Worm (Caenorhabditis elegans) whole organism, L2 larva: Measurements from ENCODE around the gene R13A5.15.

Source experiments
- ama-1 ChIP-seq: fragments of 150-350 bp; optimal IDR thresholded peaks from 2 replicates; lab custom pipeline; 2018; ENCODE audit warnings: inconsistent platforms
- blmp-1 ChIP-seq: sonication (generic microtip); optimal IDR thresholded peaks from 2 replicates; lab custom pipeline; 2017; ENCODE audit warnings: missing genetic modification characterization, mild to moderate bottlenecking, missing compliant biosample characterization, antibody characterized with exemption, moderate library complexity; ENCODE audit not compliant: insufficient read depth
- dmd-4 ChIP-seq: sonication (generic microtip); optimal IDR thresholded peaks from 2 replicates; lab custom pipeline; 2017; ENCODE audit warnings: missing biosample characterization, missing genetic modification characterization
- lin-39 ChIP-seq: fragments of 150-350 bp; optimal IDR thresholded peaks from 2 replicates; lab custom pipeline; 2014; ENCODE audit warnings: missing biosample characterization, missing genetic modification reagents, missing genetic modification characterization
- lsy-2 ChIP-seq, 2 experiments: fragments of 150-350 bp in 1 of 2; sonication (generic microtip) in 1 of 2; optimal IDR thresholded peaks; 2 replicates each; lab custom pipeline; 2014 to 2017; ENCODE audit warnings: missing biosample characterization in 2 of 2, missing genetic modification characterization in 2 of 2
- nhr-11 ChIP-seq: fragments of 150-350 bp; optimal IDR thresholded peaks from 2 replicates; lab custom pipeline; 2014; ENCODE audit warnings: missing biosample characterization, missing genetic modification characterization
- nhr-21 ChIP-seq: fragments of 150-350 bp; optimal IDR thresholded peaks from 2 replicates; lab custom pipeline; 2014; ENCODE audit warnings: missing biosample characterization, missing genetic modification characterization

DNA sequence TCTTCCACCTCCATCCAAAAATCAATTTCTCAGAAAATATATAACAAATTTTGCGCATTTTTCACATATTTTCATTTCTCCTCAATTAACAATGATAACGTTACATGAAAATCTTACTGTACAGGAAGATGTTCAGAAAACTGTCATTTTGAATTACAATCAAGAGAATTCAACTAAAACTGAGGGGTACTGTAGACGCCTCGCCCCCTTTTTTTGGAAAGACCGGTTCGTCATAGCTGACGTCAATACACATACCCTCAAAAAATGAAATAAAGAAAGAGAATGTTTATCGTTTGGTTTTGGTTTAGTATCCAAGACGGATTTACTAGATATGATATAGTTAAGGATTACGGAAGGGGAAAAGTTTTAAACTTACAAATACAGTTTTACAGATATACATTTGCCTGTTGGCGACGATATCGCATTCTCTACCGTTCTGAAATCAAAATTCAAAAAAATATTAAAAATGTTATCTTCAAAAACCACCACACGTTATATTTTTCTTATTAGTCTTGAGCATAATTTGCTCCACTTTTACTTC, 30.1 kb downstream of the R13A5.15 start:
- peak in 1 of 2 experiments; percentile 71 for TF ChIP-seq lsy-2 (tag; optimal IDR thresholded peaks at IDR 0.05; lab: Kevin White, UChicago)
- no peak for TF ChIP-seq nhr-11 (tag; lab: Kevin White, UChicago)
- TF ChIP-seq lin-39 (tag; lab: Kevin White, UChicago) = no peak
- TF ChIP-seq nhr-21 (tag; lab: Kevin White, UChicago) = no peak
- no peak for TF ChIP-seq blmp-1 (tag; lab: Kevin White, UChicago)
- no peak for TF ChIP-seq ama-1 (lab: Kevin White, UChicago)
- TF ChIP-seq dmd-4 (tag; lab: Kevin White, UChicago) = no peak
